Worm (Caenorhabditis elegans) whole organism, L1 larva: ENCODE measurements around the gene R05H10.1.

Experiments used
- C16A3.4 ChIP-seq: fragments of 150-350 bp; optimal IDR thresholded peaks from 2 replicates; lab custom pipeline; 2014; ENCODE audit warnings: missing biosample characterization, missing genetic modification characterization
- F16B12.6 ChIP-seq: fragments of 150-350 bp; optimal IDR thresholded peaks from 2 replicates; lab custom pipeline; 2014; ENCODE audit warnings: missing biosample characterization, missing genetic modification characterization
- Y116A8C.19 ChIP-seq: sonication (generic microtip); optimal IDR thresholded peaks from 2 replicates; lab custom pipeline; 2016; ENCODE audit warnings: missing compliant biosample characterization, missing genetic modification characterization, borderline replicate concordance
- alr-1 ChIP-seq: fragments of 200-800 bp; sonication (Bioruptor generic); optimal IDR thresholded peaks from 2 replicates; lab custom pipeline; 2018; ENCODE audit warnings: borderline replicate concordance, mild to moderate bottlenecking, missing genetic modification characterization, missing compliant biosample characterization
- aly-2 ChIP-seq: fragments of 150-350 bp; optimal IDR thresholded peaks from 2 replicates; lab custom pipeline; 2014; ENCODE audit warnings: missing biosample characterization, missing genetic modification characterization
- blmp-1 ChIP-seq: fragments of 150-350 bp; optimal IDR thresholded peaks from 2 replicates; lab custom pipeline; 2014; ENCODE audit warnings: missing biosample characterization, missing genetic modification characterization
- ceh-8 ChIP-seq: fragments of 200-800 bp; sonication (Bioruptor generic); optimal IDR thresholded peaks from 2 replicates; lab custom pipeline; 2018; ENCODE audit warnings: mild to moderate bottlenecking, missing genetic modification characterization, moderate library complexity, missing compliant biosample characterization
- ceh-82 ChIP-seq, 3 experiments: fragments of 150-350 bp in 1 of 3; sonication (generic microtip) in 2 of 3; optimal IDR thresholded peaks; 2 replicates each; lab custom pipeline; 2014 to 2017; ENCODE audit warnings: missing biosample characterization in 3 of 3, missing genetic modification characterization in 3 of 3
- efl-1 ChIP-seq, 4 experiments: fragments of 150-350 bp; optimal IDR thresholded peaks in 3 of 4; peaks in 1 of 4; 1 replicate in 1 of 4; 2 replicates in 3 of 4; lab custom pipeline; 2014; ENCODE audit warnings: missing biosample characterization in 2 of 4, missing genetic modification characterization in 2 of 4, missing genetic modification reagents in 2 of 4
- elt-3 ChIP-seq, 6 experiments: fragments of 150-350 bp in 1 of 6; sonication (generic microtip); optimal IDR thresholded peaks; 2 replicates each; lab custom pipeline; 2017 to 2018; ENCODE audit warnings: missing biosample characterization in 6 of 6, missing genetic modification characterization in 6 of 6, inconsistent platforms in 1 of 6
- ets-5 ChIP-seq: fragments of 200-800 bp; sonication (Bioruptor generic); IDR thresholded peaks from 2 replicates; pipeline ENCODE4 v1.3.6; 2022; ENCODE audit warnings: missing genetic modification characterization, missing compliant biosample characterization
- fkh-4 ChIP-seq: sonication (generic microtip); optimal IDR thresholded peaks from 2 replicates; lab custom pipeline; 2016; ENCODE audit warnings: missing compliant biosample characterization, missing genetic modification characterization, borderline replicate concordance
- fkh-8 ChIP-seq: sonication (generic microtip); optimal IDR thresholded peaks from 2 replicates; lab custom pipeline; 2016; ENCODE audit warnings: mild to moderate bottlenecking, missing genetic modification characterization, missing compliant biosample characterization
- hlh-17 ChIP-seq: fragments of 200-800 bp; sonication (Bioruptor generic); optimal IDR thresholded peaks from 2 replicates; lab custom pipeline; 2018; ENCODE audit warnings: missing genetic modification characterization, mild to moderate bottlenecking, missing compliant biosample characterization, moderate library complexity, borderline replicate concordance
- irx-1 ChIP-seq: sonication (generic microtip); optimal IDR thresholded peaks from 2 replicates; lab custom pipeline; 2016; ENCODE audit warnings: missing genetic modification characterization, missing compliant biosample characterization
- jun-1 ChIP-seq: fragments of 150-350 bp; optimal IDR thresholded peaks from 2 replicates; lab custom pipeline; 2014; ENCODE audit warnings: missing biosample characterization, missing genetic modification reagents, missing genetic modification characterization
- lin-15B ChIP-seq: fragments of 150-350 bp; sonication (generic microtip); optimal IDR thresholded peaks from 3 replicates; lab custom pipeline; 2014; ENCODE audit warnings: missing biosample characterization, missing genetic modification characterization
- lsy-2 ChIP-seq, 2 experiments: fragments of 150-350 bp; optimal IDR thresholded peaks; 2 replicates each; lab custom pipeline; 2014; ENCODE audit warnings: missing biosample characterization in 2 of 2, missing genetic modification characterization in 2 of 2
- mdl-1 ChIP-seq, 2 experiments: fragments of 150-350 bp; optimal IDR thresholded peaks; 2 replicates each; lab custom pipeline; 2014 to 2017; ENCODE audit warnings: missing biosample characterization in 2 of 2, missing genetic modification characterization in 2 of 2, inconsistent platforms in 1 of 2
- mep-1 ChIP-seq: fragments of 150-350 bp; optimal IDR thresholded peaks from 2 replicates; lab custom pipeline; 2014; ENCODE audit warnings: missing biosample characterization, missing genetic modification characterization
- nhr-19 ChIP-seq: fragments of 200-800 bp; sonication (Bioruptor generic); conservative IDR thresholded peaks from 2 replicates; pipeline ENCODE4 v1.3.6; 2022; ENCODE audit warnings: missing genetic modification characterization, missing compliant biosample characterization
- nhr-20 ChIP-seq: sonication (generic microtip); optimal IDR thresholded peaks from 2 replicates; lab custom pipeline; 2016; ENCODE audit warnings: mild to moderate bottlenecking, missing genetic modification characterization, missing compliant biosample characterization
- nhr-237 ChIP-seq: fragments of 150-350 bp; optimal IDR thresholded peaks from 2 replicates; lab custom pipeline; 2014; ENCODE audit warnings: missing biosample characterization, missing genetic modification characterization
- nhr-28 ChIP-seq: fragments of 150-350 bp; optimal IDR thresholded peaks from 2 replicates; lab custom pipeline; 2014; ENCODE audit warnings: missing biosample characterization, missing genetic modification characterization
- nhr-71 ChIP-seq: sonication (generic microtip); optimal IDR thresholded peaks from 2 replicates; lab custom pipeline; 2016; ENCODE audit warnings: mild to moderate bottlenecking, missing genetic modification characterization, moderate library complexity, missing compliant biosample characterization
- nhr-77 ChIP-seq: fragments of 150-350 bp; optimal IDR thresholded peaks from 2 replicates; lab custom pipeline; 2014; ENCODE audit warnings: missing biosample characterization, missing genetic modification characterization
- nhr-85 ChIP-seq: sonication (generic microtip); peaks from one replicate; lab custom pipeline; 2016; ENCODE audit warnings: missing genetic modification characterization, inconsistent platforms, missing compliant biosample characterization
- nhr-90 ChIP-seq: sonication (generic microtip); optimal IDR thresholded peaks from 2 replicates; lab custom pipeline; 2016; ENCODE audit warnings: mild to moderate bottlenecking, missing genetic modification characterization, missing compliant biosample characterization; ENCODE audit not compliant: poor library complexity
- rnt-1 ChIP-seq: sonication (generic microtip); optimal IDR thresholded peaks from 2 replicates; lab custom pipeline; 2016; ENCODE audit warnings: mild to moderate bottlenecking, missing genetic modification characterization, moderate library complexity, missing compliant biosample characterization
- snpc-4 ChIP-seq: fragments of 150-350 bp; optimal IDR thresholded peaks from 2 replicates; lab custom pipeline; 2014; ENCODE audit warnings: missing biosample characterization, missing genetic modification characterization
- snu-23 ChIP-seq: sonication (generic microtip); optimal IDR thresholded peaks from 2 replicates; lab custom pipeline; 2016; ENCODE audit warnings: missing genetic modification characterization, missing compliant biosample characterization
- tbx-2 ChIP-seq: sonication (generic microtip); optimal IDR thresholded peaks from 2 replicates; lab custom pipeline; 2016; ENCODE audit warnings: missing genetic modification characterization, missing compliant biosample characterization
- unc-86 ChIP-seq: sonication (generic microtip); optimal IDR thresholded peaks from 2 replicates; lab custom pipeline; 2016; ENCODE audit warnings: missing genetic modification characterization, missing compliant biosample characterization
- xbp-1 ChIP-seq: sonication (generic microtip); optimal IDR thresholded peaks from 2 replicates; lab custom pipeline; 2016; ENCODE audit warnings: missing genetic modification characterization, missing compliant biosample characterization
- zip-4 ChIP-seq: fragments of 200-800 bp; sonication (Bioruptor generic); optimal IDR thresholded peaks from 2 replicates; lab custom pipeline; 2018; ENCODE audit warnings: mild to moderate bottlenecking, missing genetic modification characterization, moderate library complexity, missing compliant biosample characterization
- ztf-4 ChIP-seq: fragments of 150-350 bp; optimal IDR thresholded peaks from 2 replicates; lab custom pipeline; 2014; ENCODE audit warnings: missing biosample characterization, missing genetic modification characterization

Gene R05H10.1

DNA sequence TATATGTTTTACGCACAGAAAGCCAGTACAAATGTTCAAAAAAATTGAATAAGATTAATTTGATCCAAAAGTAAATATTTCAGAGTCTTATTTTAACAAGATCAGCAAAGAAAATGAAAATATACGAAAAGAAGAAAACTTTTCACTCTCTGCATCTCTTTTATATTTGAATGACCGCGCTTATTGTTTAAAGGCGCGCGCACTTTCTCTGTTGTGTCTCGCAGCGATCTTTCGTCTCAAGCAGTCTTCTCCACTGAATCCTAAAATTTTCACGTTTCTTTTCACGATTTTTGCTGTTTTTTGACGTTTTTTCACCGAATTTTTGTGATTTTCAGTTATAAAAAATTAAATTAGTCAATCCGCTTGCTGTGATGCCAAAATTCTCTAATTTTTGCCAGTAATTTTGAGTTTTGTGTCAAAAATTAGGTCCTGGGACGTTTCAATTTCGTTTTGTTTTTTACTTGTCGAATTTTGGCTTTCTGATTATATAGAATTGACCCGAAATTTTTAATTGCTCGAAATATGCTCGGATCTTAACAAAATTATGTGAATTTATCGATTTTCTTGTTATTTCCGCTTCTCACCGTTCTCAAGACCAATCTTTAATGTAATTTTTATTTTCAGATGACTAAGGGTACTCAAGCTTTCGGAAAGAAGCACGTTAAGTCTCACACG, 36.6 kb upstream of the R05H10.1 start, which contains the start of gene W01D2.1 (continued):
- TF ChIP-seq nhr-85 (tag; lab: Kevin White, UChicago) (peak; percentile 74), Y116A8C.19 (no peak), blmp-1 (tag; lab: Kevin White, UChicago) (peak; percentile 80), hlh-17 (GFP tag; lab: Kevin White, UChicago) (no peak), xbp-1 (peak; percentile 66), fkh-8 (tag; lab: Kevin White, UChicago) (peak; percentile 73), zip-4 (no peak), elt-3 (tag; optimal IDR thresholded peaks at IDR 0.05; lab: Kevin White, UChicago) (peak in 2 of 6 experiments; percentile 18 to 64), ets-5 (GFP tag; lab: Robert Waterston, UW) (no peak), lsy-2 (tag; optimal IDR thresholded peaks at IDR 0.05; lab: Kevin White, UChicago) (peak; percentile 73 to 92), nhr-90 (tag; lab: Kevin White, UChicago) (peak; percentile 54), mep-1 (tag; lab: Kevin White, UChicago) (peak; percentile 81), lin-15B (tag; lab: Kevin White, UChicago) (peak; percentile 61), nhr-77 (peak; percentile 88), nhr-19 (GFP tag; lab: Robert Waterston, UW) (peak; percentile 66), mdl-1 (tag; optimal IDR thresholded peaks at IDR 0.05; lab: Kevin White, UChicago) (peak in 1 of 2 experiments; percentile 57), nhr-28 (tag; lab: Kevin White, UChicago) (no peak), rnt-1 (peak; percentile 79), nhr-71 (peak; percentile 76), unc-86 (tag; lab: Kevin White, UChicago) (peak; percentile 17), jun-1 (tag; lab: Kevin White, UChicago) (peak; percentile 29), ceh-82 (tag; optimal IDR thresholded peaks at IDR 0.05; lab: Kevin White, UChicago) (peak in 2 of 3 experiments; percentile 48 to 83), efl-1 (optimal IDR thresholded peaks at IDR 0.05; lab: Kevin White, UChicago) (peak; percentile 71 to 93), efl-1 (GFP tag; optimal IDR thresholded peaks at IDR 0.05 in 1 of 2; lab: Kevin White, UChicago) (peak; percentile 92 to 99), C16A3.4 (tag; lab: Kevin White, UChicago) (peak; percentile 78), nhr-237 (no peak)

DNA sequence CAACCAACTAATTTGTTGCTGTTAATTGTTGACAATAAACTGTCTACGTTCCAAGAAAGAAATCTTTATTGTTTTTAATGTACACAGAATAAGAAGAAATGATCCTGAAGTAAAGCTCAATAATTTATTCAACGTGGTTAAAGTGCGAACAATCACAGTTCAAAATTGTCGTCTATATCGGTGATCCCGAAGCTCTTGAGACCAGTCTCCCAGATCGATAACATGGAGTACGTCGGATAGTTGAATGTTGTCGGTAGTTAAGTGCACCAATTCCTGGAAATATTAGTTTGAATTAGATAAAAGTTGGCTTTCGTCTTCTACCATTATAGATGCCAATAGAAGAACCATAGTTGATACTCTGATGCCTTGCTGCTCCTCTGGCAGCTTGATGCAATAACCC, 35.5 kb upstream of the R05H10.1 start:
- TF ChIP-seq efl-1 (optimal IDR thresholded peaks at IDR 0.05; lab: Kevin White, UChicago) (no peak), efl-1 (GFP tag; optimal IDR thresholded peaks at IDR 0.05 in 1 of 2; lab: Kevin White, UChicago) (peak in 1 of 2 experiments; percentile 85), tbx-2 (no peak), Y116A8C.19 (no peak), snpc-4 (tag; lab: Kevin White, UChicago) (no peak), lsy-2 (tag; optimal IDR thresholded peaks at IDR 0.05; lab: Kevin White, UChicago) (no peak)

DNA sequence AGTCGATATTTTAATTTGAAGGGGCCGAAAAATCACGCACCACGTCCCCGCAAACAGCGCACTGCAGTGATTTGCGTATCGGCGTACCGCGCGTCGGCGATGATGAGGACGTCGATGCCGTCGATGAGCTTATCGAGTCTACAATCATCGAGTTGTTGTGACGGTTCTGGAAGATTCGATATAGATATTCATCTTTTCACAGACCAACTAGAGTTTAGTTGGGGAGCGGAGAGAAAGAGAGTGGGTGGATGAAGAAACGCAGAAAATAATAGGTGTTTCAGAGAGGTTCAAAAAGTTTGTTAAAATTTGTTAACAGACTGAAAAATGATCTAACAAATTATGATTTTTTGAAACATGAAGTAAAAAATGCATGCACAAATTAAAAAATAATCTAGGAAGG, 33.2 kb upstream of the R05H10.1 start, which contains the start of gene nhr-61:
TSS of gene nhr-61 (minus strand) at position 168 of the 400 bp plus-strand sequence.
- no peak for TF ChIP-seq alr-1 (tag; lab: Kevin White, UChicago)
- no peak for TF ChIP-seq xbp-1
- no peak for TF ChIP-seq F16B12.6 (tag; lab: Kevin White, UChicago)
- TF ChIP-seq nhr-20 (tag; lab: Kevin White, UChicago) = peak; percentile 91
- TF ChIP-seq ztf-4 (tag; lab: Kevin White, UChicago) = no peak
- peak; percentile 84 for TF ChIP-seq nhr-85 (tag; lab: Kevin White, UChicago)
- TF ChIP-seq mep-1 (tag; lab: Kevin White, UChicago) = peak; percentile 19
- no peak for TF ChIP-seq mdl-1 (tag; optimal IDR thresholded peaks at IDR 0.05; lab: Kevin White, UChicago)
- no peak for TF ChIP-seq irx-1
- no peak for TF ChIP-seq nhr-19 (GFP tag; lab: Robert Waterston, UW)
- TF ChIP-seq snpc-4 (tag; lab: Kevin White, UChicago) = no peak

DNA sequence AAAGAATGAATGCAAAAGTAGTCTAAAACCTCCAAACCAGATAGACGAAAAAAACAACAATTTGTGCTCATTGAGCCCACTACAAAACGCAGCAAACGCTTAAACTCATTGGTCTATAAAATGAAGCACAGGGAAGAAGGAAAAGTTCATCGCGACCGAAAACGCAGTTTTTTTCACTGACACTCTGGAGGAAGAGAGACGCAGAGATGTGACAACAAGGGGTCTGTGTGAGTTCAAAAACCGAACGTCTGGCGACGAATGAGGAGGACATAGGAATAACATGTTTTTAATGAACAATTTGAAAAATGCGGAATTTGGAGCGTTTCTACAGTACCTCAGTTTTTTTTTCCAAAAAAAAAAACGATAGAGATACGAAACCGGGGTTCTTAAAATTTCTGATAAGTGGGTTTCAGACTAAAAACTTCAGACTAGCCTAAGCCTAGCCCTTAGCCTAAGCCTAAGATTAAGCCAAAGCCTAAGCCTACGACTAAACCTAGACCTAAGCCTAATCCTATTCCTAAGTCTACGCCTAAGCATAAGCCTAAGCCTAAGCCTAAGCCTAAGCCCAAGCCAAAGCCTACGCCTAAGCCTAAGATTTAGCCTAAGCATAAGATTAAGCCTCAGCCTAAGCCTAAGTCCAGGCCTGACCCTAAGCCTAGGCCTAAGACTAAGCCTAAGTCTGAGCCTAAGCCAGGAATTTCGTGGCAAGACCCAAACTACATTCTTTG, 32.2 kb upstream of the R05H10.1 start:
- no peak for TF ChIP-seq elt-3 (tag; optimal IDR thresholded peaks at IDR 0.05; lab: Kevin White, UChicago)
- no peak for TF ChIP-seq fkh-4
- no peak for TF ChIP-seq Y116A8C.19
- no peak for TF ChIP-seq tbx-2
- no peak for TF ChIP-seq rnt-1
- TF ChIP-seq ceh-8 (GFP tag; lab: Kevin White, UChicago) = no peak
- TF ChIP-seq blmp-1 (tag; lab: Kevin White, UChicago) = no peak
- no peak for TF ChIP-seq mdl-1 (tag; optimal IDR thresholded peaks at IDR 0.05; lab: Kevin White, UChicago)
- no peak for TF ChIP-seq aly-2 (tag; lab: Kevin White, UChicago)
- TF ChIP-seq nhr-90 (tag; lab: Kevin White, UChicago) = no peak
- no peak for TF ChIP-seq snu-23 (GFP tag; lab: Kevin White, UChicago)
